Worm (Caenorhabditis elegans) whole organism, young adult: ENCODE results near the gene ebp-2.

Experiments used
- B0261.1 ChIP-seq: sonication (generic microtip); optimal IDR thresholded peaks from 2 replicates; lab custom pipeline; 2016; ENCODE audit warnings: mild to moderate bottlenecking, missing genetic modification characterization, moderate library complexity, missing compliant biosample characterization
- B0336.3 ChIP-seq: fragments of 200-800 bp; sonication (Bioruptor generic); IDR thresholded peaks from 2 replicates; pipeline ENCODE4 v1.3.6; 2022; ENCODE audit warnings: missing genetic modification characterization, missing compliant biosample characterization
- F33H1.4 ChIP-seq: fragments of 200-800 bp; sonication (Bioruptor generic); IDR thresholded peaks from 2 replicates; pipeline ENCODE4 v1.3.6; 2022; ENCODE audit warnings: missing genetic modification reagents, missing genetic modification characterization, missing compliant biosample characterization
- F37B4.10 ChIP-seq: fragments of 200-800 bp; sonication (Bioruptor generic); IDR thresholded peaks from 2 replicates; pipeline ENCODE4 v1.3.6; 2022; ENCODE audit warnings: missing genetic modification characterization, missing compliant biosample characterization
- F55B11.4 ChIP-seq: sonication (generic microtip); optimal IDR thresholded peaks from 2 replicates; lab custom pipeline; 2016; ENCODE audit warnings: missing compliant biosample characterization, missing genetic modification characterization, borderline replicate concordance; ENCODE audit not compliant: insufficient read depth
- K11D2.4 ChIP-seq: fragments of 200-800 bp; sonication (Bioruptor generic); IDR thresholded peaks from 2 replicates; pipeline ENCODE4 v1.3.6; 2022; ENCODE audit warnings: missing genetic modification reagents, missing genetic modification characterization, missing compliant biosample characterization
- K12H6.12 ChIP-seq: fragments of 200-800 bp; sonication (Bioruptor generic); optimal IDR thresholded peaks from 2 replicates; lab custom pipeline; 2018; ENCODE audit warnings: mild to moderate bottlenecking, missing genetic modification characterization, missing compliant biosample characterization
- T26A5.8 ChIP-seq: sonication (generic microtip); optimal IDR thresholded peaks from 2 replicates; lab custom pipeline; 2016; ENCODE audit warnings: missing genetic modification characterization, missing compliant biosample characterization
- Y53G8AR.9 ChIP-seq: fragments of 200-800 bp; sonication (Bioruptor generic); conservative IDR thresholded peaks from 2 replicates; pipeline ENCODE4 v1.3.6; 2022; ENCODE audit warnings: missing genetic modification reagents, missing genetic modification characterization, missing compliant biosample characterization
- Y56A3A.18 ChIP-seq: fragments of 200-800 bp; sonication (Bioruptor generic); IDR thresholded peaks from 2 replicates; pipeline ENCODE4 v1.3.6; 2022; ENCODE audit warnings: missing genetic modification reagents, missing genetic modification characterization, missing compliant biosample characterization
- ZK185.1 ChIP-seq: sonication (generic microtip); optimal IDR thresholded peaks from 2 replicates; lab custom pipeline; 2016; ENCODE audit warnings: mild to moderate bottlenecking, missing genetic modification characterization, missing compliant biosample characterization; ENCODE audit not compliant: poor library complexity, severe bottlenecking
- akir-1 ChIP-seq: fragments of 200-800 bp; sonication (Bioruptor generic); optimal IDR thresholded peaks from 2 replicates; lab custom pipeline; 2018; ENCODE audit warnings: mild to moderate bottlenecking, missing genetic modification characterization, moderate library complexity, missing compliant biosample characterization
- aptf-3 ChIP-seq: fragments of 200-800 bp; sonication (Bioruptor generic); IDR thresholded peaks from 2 replicates; pipeline ENCODE4 v1.3.6; 2022; ENCODE audit warnings: missing genetic modification characterization, missing compliant biosample characterization
- attf-5 ChIP-seq: fragments of 200-800 bp; sonication (Bioruptor generic); optimal IDR thresholded peaks from 2 replicates; lab custom pipeline; 2018; ENCODE audit warnings: mild to moderate bottlenecking, missing genetic modification characterization, missing compliant biosample characterization
- bed-1 ChIP-seq: fragments of 200-800 bp; sonication (Bioruptor generic); IDR thresholded peaks from 2 replicates; pipeline ENCODE4 v1.3.6; 2022; ENCODE audit warnings: missing genetic modification reagents, missing genetic modification characterization, missing compliant biosample characterization
- ceh-27 ChIP-seq: fragments of 200-800 bp; sonication (Bioruptor generic); optimal IDR thresholded peaks from 2 replicates; lab custom pipeline; 2018; ENCODE audit warnings: mild to moderate bottlenecking, missing genetic modification characterization, moderate library complexity, missing compliant biosample characterization
- ceh-91 ChIP-seq: fragments of 200-800 bp; sonication (Bioruptor generic); IDR thresholded peaks from 2 replicates; pipeline ENCODE4 v1.3.6; 2022; ENCODE audit warnings: missing genetic modification reagents, missing genetic modification characterization, missing compliant biosample characterization
- dox-1 ChIP-seq: fragments of 200-800 bp; sonication (Bioruptor generic); IDR thresholded peaks from 2 replicates; pipeline ENCODE4 v1.3.6; 2022; ENCODE audit warnings: missing genetic modification reagents, missing genetic modification characterization, missing compliant biosample characterization
- dpff-1 ChIP-seq: sonication (generic microtip); optimal IDR thresholded peaks from 2 replicates; lab custom pipeline; 2017; ENCODE audit warnings: mild to moderate bottlenecking, missing genetic modification characterization, missing compliant biosample characterization
- efl-1 ChIP-seq: fragments of 150-350 bp; optimal IDR thresholded peaks from 2 replicates; lab custom pipeline; 2014; ENCODE audit warnings: missing biosample characterization, missing genetic modification reagents, missing genetic modification characterization
- egl-18 ChIP-seq: fragments of 200-800 bp; sonication (Bioruptor generic); IDR thresholded peaks from 2 replicates; pipeline ENCODE4 v1.3.6; 2022; ENCODE audit warnings: missing genetic modification reagents, missing genetic modification characterization, missing compliant biosample characterization
- ets-4 ChIP-seq: fragments of 200-800 bp; sonication (Bioruptor generic); optimal IDR thresholded peaks from 2 replicates; lab custom pipeline; 2018; ENCODE audit warnings: mild to moderate bottlenecking, missing genetic modification characterization, missing compliant biosample characterization
- gei-17 ChIP-seq: fragments of 200-800 bp; sonication (Bioruptor generic); optimal IDR thresholded peaks from 2 replicates; lab custom pipeline; 2018; ENCODE audit warnings: mild to moderate bottlenecking, missing genetic modification characterization, missing compliant biosample characterization
- hlh-12 ChIP-seq: sonication (generic microtip); optimal IDR thresholded peaks from 2 replicates; lab custom pipeline; 2016; ENCODE audit warnings: missing genetic modification characterization, missing compliant biosample characterization
- hlh-26 ChIP-seq: fragments of 200-800 bp; sonication (Bioruptor generic); conservative IDR thresholded peaks from 2 replicates; pipeline ENCODE4 v1.3.6; 2022; ENCODE audit warnings: missing genetic modification reagents, missing genetic modification characterization, missing compliant biosample characterization
- hmg-20 ChIP-seq: fragments of 200-800 bp; sonication (Bioruptor generic); IDR thresholded peaks from 2 replicates; pipeline ENCODE4 v1.3.6; 2022; ENCODE audit warnings: missing genetic modification reagents, missing genetic modification characterization, missing compliant biosample characterization
- hrde-1 ChIP-seq: sonication (generic microtip); optimal IDR thresholded peaks from 2 replicates; lab custom pipeline; 2016; ENCODE audit warnings: missing genetic modification characterization, mild to moderate bottlenecking, missing compliant biosample characterization, moderate library complexity, missing genotype, missing genetic modification reagents, borderline replicate concordance
- hsf-1 ChIP-seq: fragments of 200-800 bp; sonication (Bioruptor generic); IDR thresholded peaks from 2 replicates; pipeline ENCODE4 v1.3.6; 2022; ENCODE audit warnings: missing genetic modification reagents, missing genetic modification characterization, missing compliant biosample characterization
- lag-1 ChIP-seq: fragments of 200-800 bp; sonication (Bioruptor generic); IDR thresholded peaks from 2 replicates; pipeline ENCODE4 v1.3.6; 2022; ENCODE audit warnings: missing genetic modification reagents, missing genetic modification characterization, missing compliant biosample characterization
- lin-54 ChIP-seq: fragments of 200-800 bp; sonication (Bioruptor generic); optimal IDR thresholded peaks from 2 replicates; lab custom pipeline; 2018; ENCODE audit warnings: mild to moderate bottlenecking, missing genetic modification characterization, missing compliant biosample characterization
- madf-10 ChIP-seq: sonication (generic microtip); optimal IDR thresholded peaks from 2 replicates; lab custom pipeline; 2016; ENCODE audit warnings: mild to moderate bottlenecking, missing genetic modification characterization, missing compliant biosample characterization
- mxl-1 ChIP-seq: sonication (generic microtip); optimal IDR thresholded peaks from 2 replicates; lab custom pipeline; 2016; ENCODE audit warnings: missing genetic modification characterization, missing compliant biosample characterization
- nfya-1 ChIP-seq: sonication (generic microtip); optimal IDR thresholded peaks from 2 replicates; lab custom pipeline; 2017; ENCODE audit warnings: antibody characterized with exemption, missing compliant biosample characterization, missing genetic modification characterization, borderline replicate concordance; ENCODE audit not compliant: insufficient read depth
- nfya-2 ChIP-seq: fragments of 200-800 bp; sonication (Bioruptor generic); IDR thresholded peaks from 2 replicates; pipeline ENCODE4 v1.3.6; 2022; ENCODE audit warnings: missing genetic modification reagents, missing genetic modification characterization, missing compliant biosample characterization
- nhr-27 ChIP-seq: fragments of 200-800 bp; sonication (Bioruptor generic); optimal IDR thresholded peaks from 2 replicates; lab custom pipeline; 2018; ENCODE audit warnings: mild to moderate bottlenecking, missing genetic modification characterization, moderate library complexity, missing compliant biosample characterization
- nhr-90 ChIP-seq: sonication (generic microtip); optimal IDR thresholded peaks from 2 replicates; lab custom pipeline; 2016; ENCODE audit warnings: missing genotype, mild to moderate bottlenecking, missing genetic modification characterization, missing compliant biosample characterization
- pbrm-1 ChIP-seq: fragments of 200-800 bp; sonication (Bioruptor generic); IDR thresholded peaks from 2 replicates; pipeline ENCODE4 v1.3.6; 2022; ENCODE audit warnings: missing genetic modification reagents, missing genetic modification characterization, missing compliant biosample characterization
- sdz-38 ChIP-seq: sonication (generic microtip); optimal IDR thresholded peaks from 2 replicates; lab custom pipeline; 2016; ENCODE audit warnings: missing genotype, missing genetic modification characterization, missing compliant biosample characterization
- sea-2 ChIP-seq: fragments of 200-800 bp; sonication (Bioruptor generic); IDR thresholded peaks from 2 replicates; pipeline ENCODE4 v1.3.6; 2022; ENCODE audit warnings: missing genetic modification characterization, missing compliant biosample characterization
- snpc-1.1 ChIP-seq: sonication (generic microtip); optimal IDR thresholded peaks from 2 replicates; lab custom pipeline; 2017; ENCODE audit warnings: missing genetic modification characterization, mild to moderate bottlenecking, missing compliant biosample characterization, antibody characterized with exemption, moderate library complexity, missing genotype, missing genetic modification reagents; ENCODE audit not compliant: insufficient read depth
- snpc-4 ChIP-seq, 5 experiments: fragments of 150-350 bp in 1 of 5; sonication (generic microtip) in 4 of 5; optimal IDR thresholded peaks; 2 replicates each; lab custom pipeline; 2014 to 2018; ENCODE audit warnings: missing genetic modification characterization in 5 of 5, missing biosample characterization in 3 of 5, antibody characterized with exemption in 2 of 5, mild to moderate bottlenecking in 2 of 5, missing compliant biosample characterization in 2 of 5, missing genotype in 2 of 5, moderate library complexity in 2 of 5, missing genetic modification reagents in 1 of 5
- somi-1 ChIP-seq: fragments of 200-800 bp; sonication (Bioruptor generic); optimal IDR thresholded peaks from 2 replicates; lab custom pipeline; 2018; ENCODE audit warnings: mild to moderate bottlenecking, missing genetic modification characterization, missing compliant biosample characterization
- tbx-9 ChIP-seq: sonication (generic microtip); optimal IDR thresholded peaks from 2 replicates; lab custom pipeline; 2016; ENCODE audit warnings: borderline replicate concordance, missing genetic modification characterization, inconsistent platforms, missing compliant biosample characterization
- unc-130 ChIP-seq: sonication (generic microtip); optimal IDR thresholded peaks from 2 replicates; lab custom pipeline; 2016; ENCODE audit warnings: missing genetic modification reagents, missing genetic modification characterization, missing compliant biosample characterization
- zfh-2 ChIP-seq: fragments of 200-800 bp; sonication (Bioruptor generic); conservative IDR thresholded peaks from 2 replicates; pipeline ENCODE4 v1.3.6; 2022; ENCODE audit warnings: missing genetic modification reagents, missing genetic modification characterization, missing compliant biosample characterization
- zim-3 ChIP-seq: sonication (generic microtip); optimal IDR thresholded peaks from 2 replicates; lab custom pipeline; 2017; ENCODE audit warnings: mild to moderate bottlenecking, missing genetic modification characterization, moderate library complexity, missing compliant biosample characterization
- ztf-22 ChIP-seq: fragments of 200-800 bp; sonication (Bioruptor generic); optimal IDR thresholded peaks from 2 replicates; lab custom pipeline; 2018; ENCODE audit warnings: mild to moderate bottlenecking, missing genetic modification characterization, moderate library complexity, missing compliant biosample characterization

Gene ebp-2

ce11 chrII:11484600-11484999 lies 42.1 kb downstream of the ebp-2 start (continued):
- TF ChIP-seq zfh-2 (peak; percentile 83), B0261.1 (peak; percentile 98), ceh-27 (peak; percentile 94), pbrm-1 (GFP tag; lab: Robert Waterston, UW) (peak; percentile 91), ZK185.1 (tag; lab: Kevin White, UChicago) (peak; percentile 95), hrde-1 (tag; lab: Kevin White, UChicago) (peak; percentile 77), Y56A3A.18 (GFP tag; lab: Robert Waterston, UW) (peak; percentile 88), nhr-90 (tag; lab: Kevin White, UChicago) (peak; percentile 97), sea-2 (GFP tag; lab: Robert Waterston, UW) (peak; percentile 86), gei-17 (peak; percentile 47), B0336.3 (peak; percentile 87), F55B11.4 (tag; lab: Kevin White, UChicago) (no peak), dpff-1 (tag; lab: Kevin White, UChicago) (peak; percentile 52), Y53G8AR.9 (peak; percentile 83; the same call in 1 of the 2 replicates), akir-1 (peak; percentile 66), F33H1.4 (peak; percentile 63), hlh-26 (GFP tag; lab: Robert Waterston, UW) (0 out of 2 replicates have a peak, but pooled peaks have one; percentile 25), dox-1 (GFP tag; lab: Robert Waterston, UW) (peak; percentile 94), hmg-20 (GFP tag; lab: Robert Waterston, UW) (peak; percentile 88), F37B4.10 (0 out of 2 replicates have a peak, but pooled peaks have one; percentile 76), zim-3 (peak; percentile 94), snpc-1.1 (tag; lab: Kevin White, UChicago) (peak; percentile 82), sdz-38 (tag; lab: Kevin White, UChicago) (no peak), nfya-2 (GFP tag; lab: Robert Waterston, UW) (0 out of 2 replicates have a peak, but pooled peaks have one; percentile 46), ceh-91 (GFP tag; lab: Robert Waterston, UW) (peak; percentile 58; the same call in 1 of the 2 replicates), lin-54 (peak; percentile 81), mxl-1 (tag; lab: Kevin White, UChicago) (peak; percentile 98), nfya-1 (tag; lab: Kevin White, UChicago) (no peak), K12H6.12 (peak; percentile 77), unc-130 (GFP tag; lab: Kevin White, UChicago) (peak; percentile 62), egl-18 (peak; percentile 85), snpc-4 (GFP tag; optimal IDR thresholded peaks at IDR 0.05; lab: Kevin White, UChicago) (peak; percentile 83), snpc-4 (tag; optimal IDR thresholded peaks at IDR 0.05; lab: Kevin White, UChicago) (peak; percentile 62 to 82 (median 77)), K11D2.4 (GFP tag; lab: Robert Waterston, UW) (peak; percentile 72), efl-1 (peak; percentile 25), lag-1 (peak; percentile 87; the same call in 1 of the 2 replicates), hlh-12 (tag; lab: Kevin White, UChicago) (peak; percentile 85), aptf-3 (GFP tag; lab: Robert Waterston, UW) (0 out of 2 replicates have a peak, but pooled peaks have one; percentile 58), attf-5 (GFP tag; lab: Kevin White, UChicago) (peak; percentile 91), hsf-1 (peak; percentile 64; the same call in 1 of the 2 replicates), tbx-9 (tag; lab: Kevin White, UChicago) (peak; percentile 26), somi-1 (peak; percentile 88), ets-4 (GFP tag; lab: Kevin White, UChicago) (peak; percentile 94), T26A5.8 (peak; percentile 94), madf-10 (tag; lab: Kevin White, UChicago) (peak; percentile 87), bed-1 (peak; percentile 87; the same call in 1 of the 2 replicates), ztf-22 (GFP tag; lab: Kevin White, UChicago) (peak; percentile 57), nhr-27 (tag; lab: Kevin White, UChicago) (peak; percentile 97)
